Fruit fly (Drosophila melanogaster) whole organism, embryonic: ENCODE data around the gene ph-p.

Experiments used
- Abd-B ChIP-seq: fragments of 200-800 bp; sonication (Bioruptor generic); optimal IDR thresholded peaks from 2 replicates; lab custom pipeline; 2018; ENCODE audit warnings: missing biosample characterization, mild to moderate bottlenecking, missing genetic modification characterization, moderate library complexity
- CG1647 ChIP-seq: fragments of 200-800 bp; sonication (Bioruptor generic); optimal IDR thresholded peaks from 3 replicates; lab custom pipeline; 2016; ENCODE audit warnings: missing biosample characterization, missing genetic modification characterization
- CG16779 ChIP-seq: fragments of 200-800 bp; sonication (Bioruptor generic); IDR thresholded peaks from 2 replicates; pipeline ENCODE4 v1.3.6; 2022; ENCODE audit warnings: missing biosample characterization, missing genetic modification characterization
- CG17912 ChIP-seq: fragments of 200-800 bp; sonication (Bioruptor generic); optimal IDR thresholded peaks from 2 replicates; lab custom pipeline; 2018; ENCODE audit warnings: missing biosample characterization, mild to moderate bottlenecking, missing genetic modification characterization
- CG1832 ChIP-seq: fragments of 200-800 bp; sonication (Bioruptor generic); optimal IDR thresholded peaks from 2 replicates; lab custom pipeline; 2017; ENCODE audit warnings: missing biosample characterization, mild to moderate bottlenecking, missing genetic modification characterization, inconsistent platforms
- CG18619 ChIP-seq: fragments of 200-800 bp; sonication (Bioruptor generic); optimal IDR thresholded peaks from 3 replicates; lab custom pipeline; 2017; ENCODE audit warnings: missing biosample characterization, mild to moderate bottlenecking, missing genetic modification characterization
- CG2120 ChIP-seq: fragments of 200-800 bp; sonication (Bioruptor generic); optimal IDR thresholded peaks from 3 replicates; lab custom pipeline; 2016; ENCODE audit warnings: missing biosample characterization, missing genetic modification characterization
- CG2199 ChIP-seq: fragments of 200-800 bp; sonication (Bioruptor generic); IDR thresholded peaks from 3 replicates; pipeline ENCODE4 v1.3.6; 2022; ENCODE audit warnings: missing biosample characterization, missing genetic modification characterization
- CG4617 ChIP-seq: fragments of 200-800 bp; sonication (Bioruptor generic); optimal IDR thresholded peaks from 3 replicates; lab custom pipeline; 2016; ENCODE audit warnings: missing biosample characterization, missing genetic modification characterization, borderline replicate concordance
- CG6254 ChIP-seq: fragments of 200-800 bp; sonication (Bioruptor generic); optimal IDR thresholded peaks from 3 replicates; lab custom pipeline; 2017; ENCODE audit warnings: mild to moderate bottlenecking, missing biosample characterization, missing genetic modification reagents, missing genetic modification characterization
- CG6689 ChIP-seq: fragments of 200-800 bp; sonication (Bioruptor generic); IDR thresholded peaks from 2 replicates; pipeline ENCODE4 v1.3.6; 2022; ENCODE audit warnings: missing biosample characterization, missing genetic modification characterization
- CG6854 ChIP-seq: fragments of 200-800 bp; sonication (Bioruptor generic); optimal IDR thresholded peaks from 3 replicates; lab custom pipeline; 2017; ENCODE audit warnings: missing biosample characterization, mild to moderate bottlenecking, missing genetic modification characterization
- CG9817 ChIP-seq: fragments of 200-800 bp; sonication (Bioruptor generic); optimal IDR thresholded peaks from 2 replicates; lab custom pipeline; 2018; ENCODE audit warnings: missing biosample characterization, mild to moderate bottlenecking, missing genetic modification characterization, moderate library complexity
- CG9932 ChIP-seq: fragments of 200-800 bp; sonication (Bioruptor generic); IDR thresholded peaks from 2 replicates; pipeline ENCODE4 v1.3.6; 2022; ENCODE audit warnings: missing biosample characterization, missing genetic modification characterization
- CTCF ChIP-seq: fragments of 200-800 bp; sonication (Bioruptor generic); optimal IDR thresholded peaks from 2 replicates; lab custom pipeline; 2017; ENCODE audit warnings: missing biosample characterization, mild to moderate bottlenecking, missing genetic modification characterization, moderate library complexity
- Dbx ChIP-seq: fragments of 200-800 bp; sonication (Bioruptor generic); IDR thresholded peaks from 3 replicates; pipeline ENCODE4 v1.3.6; 2022; ENCODE audit warnings: missing biosample characterization, missing genetic modification characterization
- Dek ChIP-seq: fragments of 200-800 bp; sonication (Bioruptor generic); optimal IDR thresholded peaks from 3 replicates; lab custom pipeline; 2019; ENCODE audit warnings: missing biosample characterization, mild to moderate bottlenecking, missing genetic modification characterization, moderate library complexity
- E2f1 ChIP-seq: fragments of 200-800 bp; sonication (Bioruptor generic); IDR thresholded peaks from 2 replicates; pipeline ENCODE4 v1.3.6; 2022; ENCODE audit warnings: missing biosample characterization, missing genetic modification characterization
- Fer3 ChIP-seq: fragments of 200-800 bp; sonication (Bioruptor generic); optimal IDR thresholded peaks from 2 replicates; lab custom pipeline; 2018; ENCODE audit warnings: missing biosample characterization, mild to moderate bottlenecking, missing genetic modification characterization, moderate library complexity
- Hr78 ChIP-seq, 2 experiments: fragments of 200-800 bp in 1 of 2; fragments of >200 bp in 1 of 2; sonication (Bioruptor generic) in 1 of 2; optimal IDR thresholded peaks; 2 replicates each; lab custom pipeline; 2017 to 2019; ENCODE audit warnings: missing biosample characterization in 2 of 2, missing genetic modification characterization in 2 of 2, mild to moderate bottlenecking in 1 of 2, moderate library complexity in 1 of 2
- Med ChIP-seq: fragments of 200-800 bp; sonication (Bioruptor generic); peaks from one replicate; lab custom pipeline; 2016; ENCODE audit warnings: missing biosample characterization, missing genetic modification characterization, mild to moderate bottlenecking, inconsistent platforms, moderate library complexity
- al ChIP-seq: fragments of 200-800 bp; sonication (Bioruptor generic); IDR thresholded peaks from 2 replicates; pipeline ENCODE4 v1.3.6; 2022; ENCODE audit warnings: missing biosample characterization, missing genetic modification characterization
- ato ChIP-seq: fragments of 200-800 bp; sonication (Bioruptor generic); IDR thresholded peaks from 2 replicates; pipeline ENCODE4 v1.3.6; 2022; ENCODE audit warnings: missing biosample characterization, missing genetic modification characterization; ENCODE audit not compliant: partially characterized antibody
- bigmax ChIP-seq: fragments of 200-800 bp; sonication (Bioruptor generic); optimal IDR thresholded peaks from 2 replicates; lab custom pipeline; 2018; ENCODE audit warnings: missing biosample characterization, mild to moderate bottlenecking, missing genetic modification characterization
- bowl ChIP-seq: fragments of 200-800 bp; sonication (Bioruptor generic); IDR thresholded peaks from 2 replicates; pipeline ENCODE4 v1.3.6; 2022; ENCODE audit warnings: missing biosample characterization, missing genetic modification characterization
- btn ChIP-seq: fragments of 200-800 bp; sonication (Bioruptor generic); optimal IDR thresholded peaks from 2 replicates; lab custom pipeline; 2016; ENCODE audit warnings: missing biosample characterization, missing genetic modification characterization
- cad ChIP-seq: fragments of >200 bp; optimal IDR thresholded peaks from 2 replicates; lab custom pipeline; 2017; ENCODE audit warnings: missing biosample characterization, missing genetic modification characterization
- chm ChIP-seq: fragments of 200-800 bp; sonication (Bioruptor generic); IDR thresholded peaks from 2 replicates; pipeline ENCODE4 v1.3.6; 2022; ENCODE audit warnings: missing biosample characterization, missing genetic modification characterization
- dan ChIP-seq: fragments of 200-800 bp; sonication (Bioruptor generic); IDR thresholded peaks from 2 replicates; pipeline ENCODE4 v1.3.6; 2022; ENCODE audit warnings: missing biosample characterization, missing genetic modification characterization
- danr ChIP-seq: fragments of 200-800 bp; sonication (Bioruptor generic); IDR thresholded peaks from 2 replicates; pipeline ENCODE4 v1.3.6; 2022; ENCODE audit warnings: missing biosample characterization, missing genetic modification characterization
- fd3F ChIP-seq: fragments of 200-800 bp; sonication (Bioruptor generic); optimal IDR thresholded peaks from 2 replicates; lab custom pipeline; 2018; ENCODE audit warnings: missing biosample characterization, mild to moderate bottlenecking, missing genetic modification characterization, moderate library complexity
- ftz-f1 ChIP-seq: fragments of 200-800 bp; sonication (Bioruptor generic); optimal IDR thresholded peaks from 2 replicates; lab custom pipeline; 2016; ENCODE audit warnings: missing biosample characterization, missing genetic modification characterization
- grn ChIP-seq: fragments of 200-800 bp; sonication (Bioruptor generic); optimal IDR thresholded peaks from 3 replicates; lab custom pipeline; 2017; ENCODE audit warnings: missing biosample characterization, missing genetic modification characterization
- gsb ChIP-seq: fragments of 200-800 bp; sonication (Bioruptor generic); IDR thresholded peaks from 2 replicates; pipeline ENCODE4 v1.3.6; 2022; ENCODE audit warnings: missing biosample characterization, missing genetic modification characterization
- h ChIP-seq: fragments of >200 bp; optimal IDR thresholded peaks from 2 replicates; lab custom pipeline; 2017
- kah ChIP-seq: fragments of 200-800 bp; sonication (Bioruptor generic); optimal IDR thresholded peaks from 2 replicates; lab custom pipeline; 2018; ENCODE audit warnings: missing biosample characterization, mild to moderate bottlenecking, missing genetic modification characterization
- ken ChIP-seq: fragments of 200-800 bp; sonication (Bioruptor generic); IDR thresholded peaks from 3 replicates; pipeline ENCODE4 v1.3.6; 2022; ENCODE audit warnings: missing biosample characterization, missing genetic modification characterization
- kni ChIP-seq: fragments of 200-800 bp; sonication (Bioruptor generic); optimal IDR thresholded peaks from 3 replicates; lab custom pipeline; 2017; ENCODE audit warnings: mild to moderate bottlenecking, missing biosample characterization, missing genetic modification reagents, missing genetic modification characterization
- knrl ChIP-seq: fragments of 200-800 bp; sonication (Bioruptor generic); IDR thresholded peaks from 3 replicates; pipeline ENCODE4 v1.3.6; 2022; ENCODE audit warnings: missing biosample characterization, missing genetic modification characterization; ENCODE audit not compliant: partially characterized antibody
- nmo ChIP-seq: fragments of 200-800 bp; sonication (Bioruptor generic); optimal IDR thresholded peaks from 2 replicates; lab custom pipeline; 2018; ENCODE audit warnings: missing biosample characterization, mild to moderate bottlenecking, missing genetic modification characterization, moderate library complexity
- peb ChIP-seq: fragments of 200-800 bp; sonication (Bioruptor generic); IDR thresholded peaks from 2 replicates; pipeline ENCODE4 v1.3.6; 2022; ENCODE audit warnings: missing biosample characterization, missing genetic modification characterization
- sug ChIP-seq: fragments of 200-800 bp; optimal IDR thresholded peaks from 2 replicates; lab custom pipeline; 2019; ENCODE audit warnings: missing biosample characterization, mild to moderate bottlenecking, missing genetic modification characterization, moderate library complexity
- tgo ChIP-seq: fragments of 200-800 bp; sonication (Bioruptor generic); IDR thresholded peaks from 3 replicates; pipeline ENCODE4 v1.3.6; 2022; ENCODE audit warnings: missing biosample characterization, missing genetic modification characterization
- unc-4 ChIP-seq: fragments of 200-800 bp; sonication (Bioruptor generic); IDR thresholded peaks from 2 replicates; pipeline ENCODE4 v1.3.6; 2022; ENCODE audit warnings: missing biosample characterization, missing genetic modification characterization; ENCODE audit not compliant: partially characterized antibody
- vfl ChIP-seq: fragments of 200-800 bp; sonication (Bioruptor generic); optimal IDR thresholded peaks from 2 replicates; lab custom pipeline; 2016; ENCODE audit warnings: missing biosample characterization, missing genetic modification characterization
- vnd ChIP-seq: fragments of 200-800 bp; sonication (Bioruptor generic); IDR thresholded peaks from 3 replicates; pipeline ENCODE4 v1.3.6; 2022; ENCODE audit warnings: missing biosample characterization, missing genetic modification characterization; ENCODE audit not compliant: partially characterized antibody
- wdn ChIP-seq: fragments of 200-800 bp; sonication (Bioruptor generic); IDR thresholded peaks from 2 replicates; pipeline ENCODE4 v1.3.6; 2022; ENCODE audit warnings: missing biosample characterization, missing genetic modification characterization

The ph-p gene

DNA sequence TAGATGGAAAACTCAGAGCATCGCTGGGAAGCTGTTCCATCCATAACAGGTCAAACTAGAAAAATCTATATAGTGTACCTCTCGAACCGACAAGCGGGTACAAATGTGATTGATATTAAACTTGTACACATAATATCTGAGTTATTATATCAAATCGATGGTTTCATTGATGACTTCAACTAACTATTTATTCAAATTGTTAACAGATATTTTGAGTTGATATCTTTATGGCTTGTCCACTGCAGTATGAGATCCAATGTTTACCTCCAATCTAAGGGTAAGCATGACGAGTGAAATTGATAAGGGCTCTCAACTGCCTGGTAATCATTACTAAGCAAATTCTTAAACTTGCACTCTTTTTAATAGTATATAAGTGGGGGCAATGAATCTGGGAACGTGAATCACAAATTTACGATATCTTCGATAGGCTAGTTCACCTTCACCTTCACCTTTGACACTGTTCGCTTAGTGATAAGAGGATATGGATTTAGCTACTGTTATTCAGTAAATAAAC, 37.8 kb upstream of the ph-p start, which contains the start of gene Cyp4d2:
Gene Cyp4d2 (plus strand): TSS at position 51 of the 514 bp plus-strand sequence.
- TF ChIP-seq CG2199 (GFP tag; lab: Robert Waterston, UW) (no peak), Hr78 (GFP tag; optimal IDR thresholded peaks at IDR 0.05; lab: Kevin White, UChicago) (peak in 1 of 2 experiments; percentile 47)

DNA sequence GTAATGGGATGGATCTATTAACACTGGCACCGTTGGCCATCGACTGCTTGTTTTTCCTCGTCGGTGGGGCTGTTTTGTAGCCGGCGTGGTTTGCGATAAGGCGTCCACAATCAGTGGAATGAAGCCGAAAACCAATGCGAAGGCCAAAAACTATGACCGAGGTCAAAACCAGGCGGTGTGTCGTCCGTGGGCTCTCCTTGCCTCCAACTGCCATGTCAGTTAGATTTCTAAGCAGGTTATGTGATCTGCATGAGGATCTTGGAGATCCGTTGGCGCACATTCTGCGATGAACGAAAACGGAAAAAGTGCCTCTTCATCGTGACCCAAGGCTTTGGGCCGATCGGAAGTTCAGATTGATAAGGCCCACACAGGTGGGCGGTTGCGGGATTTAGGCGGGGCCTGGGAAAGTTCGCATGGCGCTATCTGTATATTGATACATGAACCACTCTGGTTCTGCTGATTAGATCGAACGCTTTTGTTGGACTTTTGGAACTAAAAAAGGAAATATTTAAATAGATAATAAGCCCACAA, 37.2 kb upstream of the ph-p start, which contains the start of gene Cyp4d14:
Gene Cyp4d14 (minus strand): TSS at position 51 of the 531 bp plus-strand sequence.
- TF ChIP-seq CG18619 (GFP tag; lab: Kevin White, UChicago) (no peak), sug (tag; lab: Kevin White, UChicago) (peak; percentile 91), h (lab: Kevin White, UChicago) (no peak), kni (no peak), Dbx (GFP tag; lab: Robert Waterston, UW) (0 out of 3 replicates have a peak, but pooled peaks have one; percentile 7), grn (GFP tag; lab: Kevin White, UChicago) (peak; percentile 56), ftz-f1 (peak; percentile 60), Med (GFP tag; lab: Kevin White, UChicago) (peak; percentile 48), Hr78 (GFP tag; optimal IDR thresholded peaks at IDR 0.05; lab: Kevin White, UChicago) (peak in 1 of 2 experiments; percentile 64)
- TF ChIP-seq, all 482 proteins: peak for 6

dm6 chrX:2172420-2172827, 34.3 kb upstream of the ph-p start, which contains the start of gene ND-B14.5A:
Gene ND-B14.5A, plus strand, starts transcription at chrX:2172526.
- TF ChIP-seq CG6689 (GFP tag; lab: Robert Waterston, UW) (no peak), CG16779 (no peak), Dek (tag; lab: Kevin White, UChicago) (no peak), CG2120 (GFP tag; lab: Kevin White, UChicago) (peak; percentile 25), vfl (GFP tag; lab: Kevin White, UChicago) (no peak), ken (GFP tag; lab: Robert Waterston, UW) (no peak), E2f1 (GFP tag; lab: Robert Waterston, UW) (no peak), kah (GFP tag; lab: Kevin White, UChicago) (no peak), chm (no peak), vnd (GFP tag; lab: Robert Waterston, UW) (peak; percentile 92), al (no peak), CG4617 (GFP tag; lab: Kevin White, UChicago) (peak; percentile 61), CTCF (GFP tag; lab: Kevin White, UChicago) (peak; percentile 5), Abd-B (GFP tag; lab: Kevin White, UChicago) (no peak), gsb (no peak), CG9932 (GFP tag; lab: Robert Waterston, UW) (peak; percentile 19; the same call in 1 of the 2 replicates), bigmax (GFP tag; lab: Kevin White, UChicago) (no peak), ato (GFP tag; lab: Robert Waterston, UW) (peak; percentile 97), dan (GFP tag; lab: Robert Waterston, UW) (no peak), CG9817 (tag; lab: Kevin White, UChicago) (no peak), CG1832 (GFP tag; lab: Kevin White, UChicago) (no peak), fd3F (GFP tag; lab: Kevin White, UChicago) (no peak), bowl (GFP tag; lab: Robert Waterston, UW) (no peak), Fer3 (tag; lab: Kevin White, UChicago) (no peak), danr (no peak), cad (GFP tag; lab: Kevin White, UChicago) (no peak), CG18619 (GFP tag; lab: Kevin White, UChicago) (no peak), knrl (peak; percentile 80), unc-4 (GFP tag; lab: Robert Waterston, UW) (peak; percentile 93), CG6254 (no peak), tgo (no peak), wdn (no peak), peb (GFP tag; lab: Robert Waterston, UW) (no peak), CG17912 (GFP tag; lab: Kevin White, UChicago) (no peak), nmo (peak; percentile 17), btn (GFP tag; lab: Kevin White, UChicago) (no peak), CG1647 (no peak), CG6854 (GFP tag; lab: Kevin White, UChicago) (no peak)
